Fruit fly (Drosophila melanogaster) whole organism, wandering third instar larva: ENCODE results near the gene CG34134.
A peak's percentile ranks its signal among the peaks of the same experiment; 100 is the strongest.

Experiments
- Abd-B ChIP-seq: fragments of >200 bp; optimal IDR thresholded peaks from 2 replicates; lab custom pipeline; 2017; ENCODE audit warnings: missing biosample characterization, missing genetic modification characterization
- CG32264 ChIP-seq: fragments of 200-800 bp; sonication (Bioruptor generic); optimal IDR thresholded peaks from 2 replicates; lab custom pipeline; 2016; ENCODE audit warnings: missing biosample characterization, missing genetic modification characterization
- CG9705 ChIP-seq: fragments of 200-800 bp; sonication (Bioruptor generic); optimal IDR thresholded peaks from 2 replicates; lab custom pipeline; 2018; ENCODE audit warnings: missing biosample characterization, mild to moderate bottlenecking, missing genetic modification characterization
- CrebA ChIP-seq: fragments of 200-800 bp; sonication (Bioruptor generic); optimal IDR thresholded peaks from 2 replicates; lab custom pipeline; 2016; ENCODE audit warnings: missing biosample characterization, mild to moderate bottlenecking, missing genetic modification characterization, borderline replicate concordance
- Dfd ChIP-seq: fragments of >200 bp; optimal IDR thresholded peaks from 2 replicates; lab custom pipeline; 2017; ENCODE audit warnings: missing biosample characterization, missing genetic modification characterization
- Dif ChIP-seq: fragments of 200-275, 200-300 bp; sonication (Bioruptor generic); optimal IDR thresholded peaks from 2 replicates; lab custom pipeline; 2018; ENCODE audit warnings: missing biosample characterization, missing genetic modification characterization; ENCODE audit not compliant: partially characterized antibody
- GATAd ChIP-seq: sonication (Bioruptor generic); optimal IDR thresholded peaks from 2 replicates; lab custom pipeline; 2016; ENCODE audit warnings: missing biosample characterization, missing genetic modification characterization
- HLH106 ChIP-seq: fragments of 200-800 bp; optimal IDR thresholded peaks from 3 replicates; lab custom pipeline; 2019; ENCODE audit warnings: missing biosample characterization, mild to moderate bottlenecking, missing genetic modification characterization, moderate library complexity
- Hnf4 ChIP-seq: fragments of 200-800 bp; sonication (Bioruptor generic); optimal IDR thresholded peaks from 2 replicates; lab custom pipeline; 2016; ENCODE audit warnings: missing biosample characterization, mild to moderate bottlenecking, missing genetic modification characterization
- Hr78 ChIP-seq: fragments of >200 bp; optimal IDR thresholded peaks from 2 replicates; lab custom pipeline; 2017; ENCODE audit warnings: missing biosample characterization, missing genetic modification characterization
- Hr83 ChIP-seq: fragments of 200-300 bp; sonication (Bioruptor generic); optimal IDR thresholded peaks from 2 replicates; lab custom pipeline; 2016; ENCODE audit warnings: missing biosample characterization, mild to moderate bottlenecking, missing genetic modification characterization, moderate library complexity; ENCODE audit not compliant: poor library complexity, severe bottlenecking
- Jra ChIP-seq: sonication (Bioruptor generic); optimal IDR thresholded peaks from 2 replicates; lab custom pipeline; 2016; ENCODE audit warnings: missing biosample characterization, missing genetic modification characterization
- Mio ChIP-seq: sonication (Bioruptor generic); optimal IDR thresholded peaks from 2 replicates; lab custom pipeline; 2016; ENCODE audit warnings: missing biosample characterization, missing genetic modification characterization
- Myc ChIP-seq: fragments of >200 bp; optimal IDR thresholded peaks from 2 replicates; lab custom pipeline; 2017
- N ChIP-seq: fragments of >200 bp; optimal IDR thresholded peaks from 2 replicates; lab custom pipeline; 2018; ENCODE audit warnings: missing biosample characterization, missing external identifiers, missing genetic modification characterization
- OdsH ChIP-seq: fragments of 200-800 bp; sonication (Bioruptor generic); optimal IDR thresholded peaks from 2 replicates; lab custom pipeline; 2016; ENCODE audit warnings: missing biosample characterization, mild to moderate bottlenecking, missing genetic modification characterization
- Rel ChIP-seq, 2 experiments: fragments of 200-800 bp; sonication (Bioruptor generic) in 1 of 2; optimal IDR thresholded peaks; 2 replicates in 1 of 2; 3 replicates in 1 of 2; lab custom pipeline; 2016 to 2019; ENCODE audit warnings: mild to moderate bottlenecking in 2 of 2, missing biosample characterization in 2 of 2, missing genetic modification characterization in 2 of 2, moderate library complexity in 1 of 2
- Sp1 ChIP-seq: fragments of 200-800 bp; sonication (Bioruptor generic); optimal IDR thresholded peaks from 3 replicates; lab custom pipeline; 2019; ENCODE audit warnings: missing biosample characterization, mild to moderate bottlenecking, missing genetic modification characterization, moderate library complexity
- br ChIP-seq: fragments of 200-800 bp; sonication (Bioruptor generic); optimal IDR thresholded peaks from 2 replicates; lab custom pipeline; 2016; ENCODE audit warnings: missing biosample characterization, missing genetic modification characterization
- brk ChIP-seq: fragments of 200-800 bp; sonication (Bioruptor generic); optimal IDR thresholded peaks from 2 replicates; lab custom pipeline; 2016; ENCODE audit warnings: missing biosample characterization, mild to moderate bottlenecking, missing genetic modification characterization
- dl ChIP-seq, 2 experiments: fragments of 175-275, 200-275 bp in 1 of 2; fragments of 200-275 bp in 1 of 2; sonication (Bioruptor generic); optimal IDR thresholded peaks; lab custom pipeline; 2018; ENCODE audit warnings: mild to moderate bottlenecking in 2 of 2, missing biosample characterization in 2 of 2, missing genetic modification characterization in 2 of 2, moderate library complexity in 2 of 2; ENCODE audit not compliant: partially characterized antibody in 2 of 2, insufficient read depth in 1 of 2
- dmrt93B ChIP-seq: fragments of 200-800 bp; sonication (Bioruptor generic); optimal IDR thresholded peaks from 2 replicates; lab custom pipeline; 2018; ENCODE audit warnings: missing biosample characterization, mild to moderate bottlenecking, missing genetic modification characterization
- ey ChIP-seq: fragments of 200-800 bp; sonication (Bioruptor generic); optimal IDR thresholded peaks from 2 replicates; lab custom pipeline; 2016; ENCODE audit warnings: missing biosample characterization, missing genetic modification characterization
- foxo ChIP-seq, 2 experiments: fragments of 200-800 bp; sonication (Bioruptor generic); optimal IDR thresholded peaks; 2 replicates in 1 of 2; 3 replicates in 1 of 2; lab custom pipeline; 2016 to 2017; ENCODE audit warnings: missing biosample characterization in 2 of 2, missing genetic modification characterization in 2 of 2
- h ChIP-seq: fragments of 200-800 bp; sonication (Bioruptor generic); optimal IDR thresholded peaks from 3 replicates; lab custom pipeline; 2016; ENCODE audit warnings: missing biosample characterization, mild to moderate bottlenecking, missing genetic modification characterization
- jim ChIP-seq: fragments of 175-275, 200-325 bp; sonication (Bioruptor generic); optimal IDR thresholded peaks from 2 replicates; lab custom pipeline; 2016; ENCODE audit warnings: missing biosample characterization, mild to moderate bottlenecking, missing genetic modification characterization
- lola ChIP-seq: fragments of >200 bp; optimal IDR thresholded peaks from 2 replicates; lab custom pipeline; 2017; ENCODE audit warnings: missing biosample characterization, missing genetic modification characterization
- pan ChIP-seq: fragments of >200 bp; optimal IDR thresholded peaks from 2 replicates; lab custom pipeline; 2017
- psq ChIP-seq: fragments of 200-800 bp; sonication (Bioruptor generic); optimal IDR thresholded peaks from 3 replicates; lab custom pipeline; 2017; ENCODE audit warnings: missing biosample characterization, mild to moderate bottlenecking, missing genetic modification characterization, moderate library complexity
- rgr ChIP-seq: fragments of 200-800 bp; sonication (Bioruptor generic); optimal IDR thresholded peaks from 3 replicates; lab custom pipeline; 2016; ENCODE audit warnings: missing biosample characterization, mild to moderate bottlenecking, missing genetic modification characterization
- sage ChIP-seq: fragments of 200-800 bp; sonication (Bioruptor generic); optimal IDR thresholded peaks from 2 replicates; lab custom pipeline; 2016; ENCODE audit warnings: missing biosample characterization, mild to moderate bottlenecking, missing genetic modification characterization
- sv ChIP-seq: fragments of 200-800 bp; sonication (Bioruptor generic); optimal IDR thresholded peaks from 3 replicates; lab custom pipeline; 2016; ENCODE audit warnings: missing biosample characterization, missing genetic modification characterization
- tai ChIP-seq: sonication (Bioruptor generic); optimal IDR thresholded peaks from 2 replicates; lab custom pipeline; 2016; ENCODE audit warnings: missing biosample characterization, missing genetic modification characterization
- usp ChIP-seq: fragments of >200 bp; optimal IDR thresholded peaks from 2 replicates; lab custom pipeline; 2017; ENCODE audit warnings: missing biosample characterization, missing genetic modification characterization
- woc ChIP-seq: sonication (Bioruptor generic); optimal IDR thresholded peaks from 2 replicates; lab custom pipeline; 2016; ENCODE audit warnings: missing biosample characterization, mild to moderate bottlenecking, missing genetic modification characterization

Gene CG34134

dm6 chr2L:8220393-8220934, 29.9 kb upstream of the CG34134 start, which contains the start of gene Snx6:
Gene Snx6 (minus strand): TSS chr2L:8220741.
- TF ChIP-seq CG32264 (GFP tag; lab: Kevin White, UChicago) (no peak), sage (no peak), Jra (GFP tag; lab: Kevin White, UChicago) (peak; percentile 27), dl (GFP tag; optimal IDR thresholded peaks at IDR 0.05; lab: Kevin White, UChicago; ENCODE audit: insufficient read depth in 1 of 2, partially characterized antibody in 2 of 2) (no peak), sv (GFP tag; lab: Kevin White, UChicago) (no peak)

dm6 chr2L:8217917-8218316, 27.3 kb upstream of the CG34134 start, which contains the start of gene CG8292:
Gene CG8292 (minus strand): TSS chr2L:8218017.
- TF ChIP-seq Hnf4 (GFP tag; lab: Kevin White, UChicago): no peak
- no peak for TF ChIP-seq Mio
- TF ChIP-seq rgr: no peak
- TF ChIP-seq CrebA: no peak
- TF ChIP-seq brk (GFP tag; lab: Kevin White, UChicago): no peak
- TF ChIP-seq N (GFP tag; lab: Kevin White, UChicago): no peak
- TF ChIP-seq Hr78 (GFP tag; lab: Kevin White, UChicago): no peak
- no peak for TF ChIP-seq tai (GFP tag; lab: Kevin White, UChicago)
- no peak for TF ChIP-seq usp (GFP tag; lab: Kevin White, UChicago)
- no peak for TF ChIP-seq sv (GFP tag; lab: Kevin White, UChicago)
- no peak for TF ChIP-seq Rel (GFP tag; optimal IDR thresholded peaks at IDR 0.05; lab: Kevin White, UChicago)
- no peak for TF ChIP-seq Rel (tag; optimal IDR thresholded peaks at IDR 0.05; lab: Kevin White, UChicago)
- no peak for TF ChIP-seq woc
- TF ChIP-seq dl (GFP tag; optimal IDR thresholded peaks at IDR 0.05; lab: Kevin White, UChicago; ENCODE audit: insufficient read depth in 1 of 2, partially characterized antibody in 2 of 2): no peak

dm6 chr2L:8215259-8215929, 24.8 kb upstream of the CG34134 start, which contains the start of gene CG8349:
Gene CG8349 (plus strand): TSS chr2L:8215915.
- TF ChIP-seq h (GFP tag; lab: Kevin White, UChicago): no peak
- no peak for TF ChIP-seq Rel (GFP tag; optimal IDR thresholded peaks at IDR 0.05; lab: Kevin White, UChicago)
- peak; percentile 96 for TF ChIP-seq Rel (tag; optimal IDR thresholded peaks at IDR 0.05; lab: Kevin White, UChicago)
- peak; percentile 18 for TF ChIP-seq Myc (lab: Kevin White, UChicago)

DNA sequence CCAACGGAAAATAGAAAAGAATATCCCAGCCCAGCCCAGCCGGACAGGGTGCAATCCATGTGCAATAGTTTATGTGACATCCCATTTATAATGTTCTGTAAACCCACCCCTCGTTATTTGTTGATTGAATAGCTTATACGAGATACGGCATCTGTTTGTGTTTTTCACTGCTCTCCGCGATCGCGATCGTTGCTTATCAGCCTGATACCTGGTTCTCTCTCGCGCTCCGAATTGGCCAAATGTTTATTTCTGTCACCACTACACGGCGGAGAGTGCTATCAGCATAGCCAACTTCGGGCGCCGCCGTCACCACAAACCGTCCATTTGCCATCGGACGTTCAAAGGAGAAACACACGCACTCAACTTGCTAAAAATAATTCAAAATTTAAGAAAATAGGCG, 23.4 kb upstream of the CG34134 start, which contains the start of gene CG8353:
Gene CG8353 (plus strand): TSS at position 59 of the 400 bp plus-strand sequence.
- TF ChIP-seq brk (GFP tag; lab: Kevin White, UChicago) (no peak), ey (GFP tag; lab: Kevin White, UChicago) (no peak), dmrt93B (GFP tag; lab: Kevin White, UChicago) (no peak), Rel (GFP tag; optimal IDR thresholded peaks at IDR 0.05; lab: Kevin White, UChicago) (no peak), Rel (tag; optimal IDR thresholded peaks at IDR 0.05; lab: Kevin White, UChicago) (peak; percentile 68), Dif (peak; percentile 22)

DNA sequence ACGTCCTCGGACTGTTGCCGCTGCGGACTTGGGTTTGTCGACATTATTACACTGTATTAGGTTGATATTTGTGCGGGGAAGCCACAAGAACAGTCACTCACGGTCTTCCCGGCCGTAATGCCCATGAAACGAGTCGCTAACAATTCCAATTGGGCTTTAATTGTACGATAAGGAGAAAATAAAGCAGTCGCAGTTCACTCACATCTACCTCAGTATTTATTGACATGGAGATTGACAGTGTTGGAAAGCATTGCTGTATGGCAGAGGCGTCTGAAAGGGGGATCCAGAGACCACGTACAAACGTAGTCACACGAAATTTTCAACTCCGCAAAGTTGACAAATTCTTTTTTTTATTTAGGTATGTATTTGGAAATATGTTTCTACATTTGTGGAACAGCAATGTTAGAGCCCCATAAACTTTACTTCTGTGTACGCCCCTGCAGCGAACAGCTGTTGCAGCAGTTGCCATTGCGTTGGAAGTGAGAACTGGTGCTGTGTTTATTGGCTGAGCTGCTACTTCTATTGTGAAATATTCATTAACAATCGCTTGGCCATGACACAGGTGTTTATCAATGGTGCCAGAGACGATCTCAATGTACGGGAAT, 22.2 kb upstream of the CG34134 start, which contains the start of the genes CG8372 and CG8360:
Gene CG8372 (minus strand): TSS at position 237 of the 605 bp plus-strand sequence.
Gene CG8360 (plus strand): TSS at position 294 of the 605 bp plus-strand sequence.
- peak; percentile 79 for TF ChIP-seq jim (GFP tag; lab: Kevin White, UChicago)
- TF ChIP-seq ey (GFP tag; lab: Kevin White, UChicago): peak; percentile 99
- TF ChIP-seq brk (GFP tag; lab: Kevin White, UChicago): peak; percentile 99
- no peak for TF ChIP-seq Dif
- no peak for TF ChIP-seq Myc (lab: Kevin White, UChicago)
- TF ChIP-seq Dfd (GFP tag; lab: Kevin White, UChicago): no peak
- peak; percentile 98 to 100 for TF ChIP-seq foxo (GFP tag; optimal IDR thresholded peaks at IDR 0.05; lab: Kevin White, UChicago)
- peak; percentile 99 for TF ChIP-seq sv (GFP tag; lab: Kevin White, UChicago)
- TF ChIP-seq OdsH: peak; percentile 100
- peak; percentile 99 for TF ChIP-seq woc
- no peak for TF ChIP-seq CrebA
- peak; percentile 99 for TF ChIP-seq CG32264 (GFP tag; lab: Kevin White, UChicago)
- TF ChIP-seq Sp1 (GFP tag; lab: Kevin White, UChicago): peak; percentile 99
- peak; percentile 99 for TF ChIP-seq CG9705 (GFP tag; lab: Kevin White, UChicago)
- peak; percentile 99 for TF ChIP-seq Jra (GFP tag; lab: Kevin White, UChicago)
- TF ChIP-seq sage: peak; percentile 99
- peak; percentile 100 for TF ChIP-seq h (GFP tag; lab: Kevin White, UChicago)
- peak; percentile 100 for TF ChIP-seq rgr
- TF ChIP-seq GATAd: peak; percentile 98
- TF ChIP-seq HLH106 (tag; lab: Kevin White, UChicago): peak; percentile 99
- TF ChIP-seq lola: no peak
- TF ChIP-seq psq (GFP tag; lab: Kevin White, UChicago): peak; percentile 98
- TF ChIP-seq br: peak; percentile 100
- no peak for TF ChIP-seq pan (lab: Kevin White, UChicago)
- no peak for TF ChIP-seq Abd-B (GFP tag; lab: Kevin White, UChicago)
- TF ChIP-seq Mio: peak; percentile 95
- TF ChIP-seq Hr83: peak; percentile 99
- peak; percentile 99 for TF ChIP-seq tai (GFP tag; lab: Kevin White, UChicago)
- TF ChIP-seq Hr78 (GFP tag; lab: Kevin White, UChicago): no peak
- TF ChIP-seq Hnf4 (GFP tag; lab: Kevin White, UChicago): peak; percentile 100
- no peak for TF ChIP-seq N (GFP tag; lab: Kevin White, UChicago)
